Worm (Caenorhabditis elegans): ENCODE measurements around the gene fbxb-87.

The fbxb-87 gene

DNA sequence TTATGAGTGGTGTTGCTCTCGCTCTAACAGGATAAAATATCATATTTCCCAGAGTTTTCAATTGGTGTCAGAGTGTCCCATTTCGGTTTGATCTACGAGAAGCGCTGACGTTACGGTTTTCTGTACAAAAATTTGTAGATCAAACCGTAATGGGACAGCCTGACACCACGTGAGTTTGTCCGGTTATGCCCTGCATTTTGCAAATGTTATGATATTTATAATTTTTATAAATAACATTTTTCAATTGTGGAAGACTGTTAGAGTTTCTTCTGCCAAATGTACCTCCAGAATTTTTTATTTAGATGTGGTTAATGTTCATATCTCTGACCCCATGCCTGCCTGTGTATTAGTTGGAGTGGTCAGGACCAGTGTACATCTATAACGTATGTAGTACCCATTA, at the start of gene fbxb-87:
Gene fbxb-87 (plus strand): TSS at position 301 of the 400 bp plus-strand sequence.
- TF ChIP-seq med-1 (GFP tag; optimal IDR thresholded peaks at IDR 0.05; ENCODE audit: insufficient read depth) (no peak), ztf-29 (GFP tag; IDR thresholded peaks at IDR 0.05) (no peak), klf-2 (GFP tag; conservative IDR thresholded peaks at IDR 0.05) (no peak)

DNA sequence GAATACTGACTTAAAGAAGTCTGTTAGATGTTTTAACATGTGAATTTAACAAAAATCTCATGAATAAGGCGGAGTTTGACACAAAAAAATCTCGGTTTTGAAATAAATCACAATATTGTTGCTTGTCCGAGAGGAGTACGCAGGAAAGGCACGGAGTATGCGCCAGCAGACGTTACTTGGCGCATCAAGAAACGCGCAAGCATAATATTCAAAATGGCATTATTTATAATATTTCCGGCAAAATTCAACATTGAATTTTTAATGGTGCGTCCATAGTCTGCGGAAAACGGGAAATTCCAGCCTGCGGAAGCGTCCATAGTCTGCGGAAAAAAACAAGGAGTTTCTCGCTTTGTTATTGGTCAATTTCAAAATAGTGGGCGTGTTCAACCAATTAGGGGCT, 49.4 kb upstream of the fbxb-87 start, which contains the start of gene pde-12:
Gene pde-12 (minus strand): TSS at position 148 of the 400 bp plus-strand sequence.
- TF ChIP-seq tab-1 (GFP tag; IDR thresholded peaks at IDR 0.05), result no peak
- peak; percentile 35; the same call in 1 of the 2 replicates for TF ChIP-seq ztf-23 (GFP tag; IDR thresholded peaks at IDR 0.05)

DNA sequence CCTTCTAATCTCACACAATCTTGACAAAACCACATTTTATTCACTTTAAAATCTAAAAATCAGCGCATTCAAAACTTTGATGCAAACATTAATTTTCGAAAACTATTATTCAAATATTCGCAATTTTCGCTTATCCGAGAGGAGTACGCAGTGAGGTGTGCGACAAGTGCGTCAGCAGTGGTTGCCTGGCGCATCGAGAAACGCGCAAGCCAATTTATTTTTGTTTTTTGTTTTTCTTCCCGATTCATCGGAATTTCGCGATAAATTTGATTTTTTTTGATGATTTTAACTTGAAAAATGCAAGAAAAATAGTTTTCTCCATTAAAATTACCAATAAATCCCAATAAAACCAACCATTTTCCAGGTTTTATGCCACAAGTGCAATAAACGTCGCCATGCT, 45.5 kb upstream of the fbxb-87 start, which contains the start of the genes fbxb-85 and hex-3:
Gene fbxb-85 (minus strand): TSS at position 106 of the 400 bp plus-strand sequence.
Gene hex-3 (plus strand): TSS at position 365 of the 400 bp plus-strand sequence.
- TF ChIP-seq med-1 (GFP tag; optimal IDR thresholded peaks at IDR 0.05; ENCODE audit: insufficient read depth) (peak; percentile 51), ztf-29 (GFP tag; IDR thresholded peaks at IDR 0.05) (0 out of 2 replicates have a peak, but pooled peaks have one; percentile 54), ref-1 (GFP tag; conservative IDR thresholded peaks at IDR 0.05) (0 out of 2 replicates have a peak, but pooled peaks have one; percentile 45), flt-1 (GFP tag; IDR thresholded peaks at IDR 0.05) (peak; percentile 89), tab-1 (GFP tag; IDR thresholded peaks at IDR 0.05) (peak; percentile 66; the same call in 1 of the 2 replicates), ztf-23 (GFP tag; IDR thresholded peaks at IDR 0.05) (peak; percentile 90), klf-2 (GFP tag; conservative IDR thresholded peaks at IDR 0.05) (0 out of 2 replicates have a peak, but pooled peaks have one; percentile 50), cog-1 (tag; optimal IDR thresholded peaks at IDR 0.05) (peak; percentile 71), T22C8.4 (GFP tag; IDR thresholded peaks at IDR 0.05) (peak; percentile 73)

DNA sequence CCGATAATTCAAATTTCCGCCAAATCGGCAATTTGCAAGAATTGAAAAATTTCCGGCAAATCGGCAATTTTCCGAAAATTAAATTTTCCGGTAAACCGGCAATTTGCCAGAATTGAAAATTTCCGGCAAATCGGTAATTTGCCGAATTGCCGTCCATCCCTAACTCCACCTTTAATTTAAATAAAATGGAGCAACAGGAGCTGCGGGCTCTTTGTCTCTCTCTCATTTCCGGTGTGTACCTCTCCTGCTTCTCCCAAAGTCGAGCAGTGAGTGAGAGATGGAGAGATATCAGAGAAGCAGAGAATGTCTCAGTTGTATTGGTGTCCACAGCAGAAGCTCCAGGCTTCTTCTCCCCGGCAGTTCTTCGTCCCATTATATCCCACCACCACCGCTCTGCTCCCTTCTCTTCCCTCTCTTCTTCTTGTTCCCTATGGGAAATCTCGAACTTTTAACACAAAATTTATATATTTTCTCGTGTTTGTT, 38.9 kb upstream of the fbxb-87 start, which contains the start of gene Y39A1C.1:
Gene Y39A1C.1 (plus strand): TSS at position 51 of the 483 bp plus-strand sequence.
- TF ChIP-seq ref-1 (GFP tag; conservative IDR thresholded peaks at IDR 0.05) (no peak), cog-1 (tag; optimal IDR thresholded peaks at IDR 0.05) (no peak), med-1 (GFP tag; optimal IDR thresholded peaks at IDR 0.05; ENCODE audit: insufficient read depth) (no peak), tab-1 (GFP tag; IDR thresholded peaks at IDR 0.05) (no peak), ztf-23 (GFP tag; IDR thresholded peaks at IDR 0.05) (no peak), flt-1 (GFP tag; IDR thresholded peaks at IDR 0.05) (no peak), ztf-29 (GFP tag; IDR thresholded peaks at IDR 0.05) (no peak), T22C8.4 (GFP tag; IDR thresholded peaks at IDR 0.05) (no peak), klf-2 (GFP tag; conservative IDR thresholded peaks at IDR 0.05) (no peak)

- TF ChIP-seq ref-1 (GFP tag; conservative IDR thresholded peaks at IDR 0.05) (peak; percentile 28; the same call in 1 of the 2 replicates), tab-1 (GFP tag; IDR thresholded peaks at IDR 0.05) (no peak), cog-1 (tag; optimal IDR thresholded peaks at IDR 0.05) (no peak), med-1 (GFP tag; optimal IDR thresholded peaks at IDR 0.05; ENCODE audit: insufficient read depth) (no peak), T22C8.4 (GFP tag; IDR thresholded peaks at IDR 0.05) (0 out of 2 replicates have a peak, but pooled peaks have one; percentile 32), ztf-29 (GFP tag; IDR thresholded peaks at IDR 0.05) (no peak), flt-1 (GFP tag; IDR thresholded peaks at IDR 0.05) (peak; percentile 66; the same call in 1 of the 2 replicates), ztf-23 (GFP tag; IDR thresholded peaks at IDR 0.05) (peak; percentile 78), klf-2 (GFP tag; conservative IDR thresholded peaks at IDR 0.05) (peak; percentile 70; the same call in 1 of the 2 replicates)
Measured at ce11 chrIII:10856830-10857229, 37.5 kb upstream of the fbxb-87 start.

- TF ChIP-seq tab-1 (GFP tag; IDR thresholded peaks at IDR 0.05) (no peak), ztf-23 (GFP tag; IDR thresholded peaks at IDR 0.05) (no peak), ref-1 (GFP tag; conservative IDR thresholded peaks at IDR 0.05) (no peak), flt-1 (GFP tag; IDR thresholded peaks at IDR 0.05) (no peak)
Measured at ce11 chrIII:10857984-10858383, 36.3 kb upstream of the fbxb-87 start, which contains the start of gene oxi-1. oxi-1 (plus strand) TSS chrIII:10858284.

- TF ChIP-seq klf-2 (GFP tag; conservative IDR thresholded peaks at IDR 0.05) (no peak), cog-1 (tag; optimal IDR thresholded peaks at IDR 0.05) (no peak), T22C8.4 (GFP tag; IDR thresholded peaks at IDR 0.05) (peak; percentile 84), ztf-23 (GFP tag; IDR thresholded peaks at IDR 0.05) (no peak), tab-1 (GFP tag; IDR thresholded peaks at IDR 0.05) (no peak), ztf-29 (GFP tag; IDR thresholded peaks at IDR 0.05) (no peak)
Measured at ce11 chrIII:10861375-10861774, 32.9 kb upstream of the fbxb-87 start.

DNA sequence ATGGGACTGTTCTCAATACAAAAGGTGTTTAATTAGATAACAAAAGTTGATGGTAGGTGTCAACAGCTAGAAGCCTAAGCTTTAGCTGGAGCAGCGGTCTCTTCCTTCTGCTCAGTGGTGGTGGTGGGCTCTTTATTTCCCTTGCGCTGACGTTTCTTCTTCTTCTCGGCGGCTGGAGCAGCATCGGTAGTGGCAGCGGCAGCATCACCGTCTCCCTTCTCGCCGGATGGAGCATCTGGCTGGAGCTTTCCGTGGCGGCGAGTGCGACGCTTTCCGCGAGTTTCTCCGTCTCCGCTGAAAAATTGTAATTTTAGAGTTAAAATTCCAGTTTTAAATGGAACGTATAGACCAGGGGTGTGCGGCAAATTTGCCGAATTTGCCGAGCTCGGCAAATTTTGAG, 27.2 kb upstream of the fbxb-87 start:
- TF ChIP-seq T22C8.4 (GFP tag; IDR thresholded peaks at IDR 0.05) (no peak), ref-1 (GFP tag; conservative IDR thresholded peaks at IDR 0.05) (no peak), ztf-23 (GFP tag; IDR thresholded peaks at IDR 0.05) (no peak), med-1 (GFP tag; optimal IDR thresholded peaks at IDR 0.05; ENCODE audit: insufficient read depth) (no peak), klf-2 (GFP tag; conservative IDR thresholded peaks at IDR 0.05) (no peak), tab-1 (GFP tag; IDR thresholded peaks at IDR 0.05) (no peak), flt-1 (GFP tag; IDR thresholded peaks at IDR 0.05) (no peak), ztf-29 (GFP tag; IDR thresholded peaks at IDR 0.05) (no peak), cog-1 (tag; optimal IDR thresholded peaks at IDR 0.05) (no peak)

- no peak for TF ChIP-seq med-1 (GFP tag; optimal IDR thresholded peaks at IDR 0.05; ENCODE audit: insufficient read depth)
- peak; percentile 35 for TF ChIP-seq cog-1 (tag; optimal IDR thresholded peaks at IDR 0.05)
- no peak for TF ChIP-seq ref-1 (GFP tag; conservative IDR thresholded peaks at IDR 0.05)
- no peak for TF ChIP-seq ztf-23 (GFP tag; IDR thresholded peaks at IDR 0.05)
- peak; percentile 30; the same call in 1 of the 2 replicates for TF ChIP-seq T22C8.4 (GFP tag; IDR thresholded peaks at IDR 0.05)
Measured at ce11 chrIII:10868653-10869392, 25.5 kb upstream of the fbxb-87 start, which contains the start of the genes cey-4 and vps-50. cey-4 (minus strand) TSS chrIII:10868703. vps-50 (plus strand) TSS chrIII:10869193.
